Fruit fly (Drosophila melanogaster) whole organism, embryonic: ENCODE results near the gene Bace.
A peak's percentile ranks its signal among the peaks of the same experiment; 100 is the strongest.

ENCODE experiments used
- Aef1 ChIP-seq: fragments of 200-800 bp; sonication (Bioruptor generic); IDR thresholded peaks from 3 replicates; pipeline ENCODE4 v1.3.6; 2022; ENCODE audit warnings: missing biosample characterization, missing genetic modification characterization
- Bdp1 ChIP-seq: fragments of 200-800 bp; sonication (Bioruptor generic); optimal IDR thresholded peaks from 3 replicates; lab custom pipeline; 2016; ENCODE audit warnings: missing biosample characterization, missing genetic modification characterization
- CG10147 ChIP-seq: fragments of 200-800 bp; sonication (Bioruptor generic); optimal IDR thresholded peaks from 2 replicates; lab custom pipeline; 2019; ENCODE audit warnings: missing biosample characterization, mild to moderate bottlenecking, missing genetic modification characterization, moderate library complexity
- CG10959 ChIP-seq: fragments of 200-800 bp; sonication (Bioruptor generic); IDR thresholded peaks from 2 replicates; pipeline ENCODE4 v1.3.6; 2022; ENCODE audit warnings: missing biosample characterization, missing genetic modification characterization
- CG10979 ChIP-seq: fragments of 200-800 bp; sonication (Bioruptor generic); optimal IDR thresholded peaks from 2 replicates; lab custom pipeline; 2018; ENCODE audit warnings: missing biosample characterization, mild to moderate bottlenecking, missing genetic modification characterization, moderate library complexity
- CG11504 ChIP-seq: fragments of 200-800 bp; sonication (Bioruptor generic); optimal IDR thresholded peaks from 3 replicates; lab custom pipeline; 2019; ENCODE audit warnings: missing biosample characterization, mild to moderate bottlenecking, missing genetic modification characterization, moderate library complexity
- CG12769 ChIP-seq: fragments of 200-800 bp; sonication (Bioruptor generic); optimal IDR thresholded peaks from 2 replicates; lab custom pipeline; 2019; ENCODE audit warnings: missing biosample characterization, mild to moderate bottlenecking, missing genetic modification characterization, moderate library complexity
- CG13287 ChIP-seq: fragments of 200-800 bp; sonication (Bioruptor generic); IDR thresholded peaks from 2 replicates; pipeline ENCODE4 v1.3.6; 2022; ENCODE audit warnings: missing biosample characterization, missing genetic modification characterization; ENCODE audit not compliant: partially characterized antibody
- CG13775 ChIP-seq: fragments of 200-800 bp; sonication (Bioruptor generic); optimal IDR thresholded peaks from 3 replicates; lab custom pipeline; 2017; ENCODE audit warnings: missing biosample characterization, mild to moderate bottlenecking, missing genetic modification characterization
- CG14860 ChIP-seq: fragments of 200-800 bp; sonication (Bioruptor generic); IDR thresholded peaks from 3 replicates; pipeline ENCODE4 v1.3.6; 2022; ENCODE audit warnings: missing biosample characterization, missing genetic modification characterization; ENCODE audit not compliant: partially characterized antibody
- CG17829 ChIP-seq: fragments of 200-800 bp; optimal IDR thresholded peaks from 2 replicates; lab custom pipeline; 2019; ENCODE audit warnings: missing biosample characterization, mild to moderate bottlenecking, missing genetic modification characterization, moderate library complexity
- CG18764 ChIP-seq: fragments of 200-800 bp; sonication (Bioruptor generic); optimal IDR thresholded peaks from 3 replicates; lab custom pipeline; 2016; ENCODE audit warnings: missing biosample characterization, missing genetic modification characterization
- CG2116 ChIP-seq: fragments of 200-800 bp; sonication (Bioruptor generic); optimal IDR thresholded peaks from 3 replicates; lab custom pipeline; 2018; ENCODE audit warnings: missing biosample characterization, mild to moderate bottlenecking, missing genetic modification characterization
- CG2202 ChIP-seq: fragments of 200-800 bp; sonication (Bioruptor generic); optimal IDR thresholded peaks from 2 replicates; lab custom pipeline; 2018; ENCODE audit warnings: missing biosample characterization, mild to moderate bottlenecking, missing genetic modification characterization
- CG3065 ChIP-seq: fragments of 200-800 bp; sonication (Bioruptor generic); optimal IDR thresholded peaks from 2 replicates; lab custom pipeline; 2016; ENCODE audit warnings: missing biosample characterization, missing genetic modification characterization
- CG31224 ChIP-seq: fragments of 200-800 bp; sonication (Bioruptor generic); IDR thresholded peaks from 2 replicates; pipeline ENCODE4 v1.3.6; 2022; ENCODE audit warnings: missing biosample characterization, missing genetic modification characterization
- CG32532 ChIP-seq: fragments of 200-800 bp; sonication (Bioruptor generic); IDR thresholded peaks from 2 replicates; pipeline ENCODE4 v1.3.6; 2022; ENCODE audit warnings: missing biosample characterization, missing genetic modification characterization
- CG33557 ChIP-seq: fragments of 200-800 bp; sonication (Bioruptor generic); optimal IDR thresholded peaks from 2 replicates; lab custom pipeline; 2019; ENCODE audit warnings: missing biosample characterization, mild to moderate bottlenecking, missing genetic modification characterization, moderate library complexity
- CG3407 ChIP-seq: fragments of 200-800 bp; sonication (Bioruptor generic); optimal IDR thresholded peaks from 2 replicates; lab custom pipeline; 2018; ENCODE audit warnings: missing biosample characterization, mild to moderate bottlenecking, missing genetic modification characterization
- CG4404 ChIP-seq: fragments of 200-800 bp; sonication (Bioruptor generic); IDR thresholded peaks from 2 replicates; pipeline ENCODE4 v1.3.6; 2022; ENCODE audit warnings: missing biosample characterization, missing genetic modification characterization
- CG4854 ChIP-seq: fragments of 200-800 bp; sonication (Bioruptor generic); optimal IDR thresholded peaks from 2 replicates; lab custom pipeline; 2016; ENCODE audit warnings: missing biosample characterization, missing genetic modification characterization, inconsistent platforms
- CG8089 ChIP-seq: fragments of 200-800 bp; sonication (Bioruptor generic); optimal IDR thresholded peaks from 3 replicates; lab custom pipeline; 2016; ENCODE audit warnings: missing biosample characterization, missing genetic modification characterization
- CTCF ChIP-seq: fragments of 200-800 bp; sonication (Bioruptor generic); optimal IDR thresholded peaks from 2 replicates; lab custom pipeline; 2017; ENCODE audit warnings: missing biosample characterization, mild to moderate bottlenecking, missing genetic modification characterization, moderate library complexity
- Camta ChIP-seq: fragments of 200-800 bp; sonication (Bioruptor generic); optimal IDR thresholded peaks from 2 replicates; lab custom pipeline; 2016; ENCODE audit warnings: missing biosample characterization, missing genetic modification characterization
- D19A ChIP-seq: fragments of 200-800 bp; optimal IDR thresholded peaks from 3 replicates; lab custom pipeline; 2019; ENCODE audit warnings: missing biosample characterization, mild to moderate bottlenecking, missing genetic modification characterization, moderate library complexity
- Doc3 ChIP-seq: fragments of 200-800 bp; sonication (Bioruptor generic); IDR thresholded peaks from 3 replicates; pipeline ENCODE4 v1.3.6; 2022; ENCODE audit warnings: missing biosample characterization, missing genetic modification characterization; ENCODE audit not compliant: partially characterized antibody
- Dref ChIP-seq: fragments of 200-800 bp; sonication (Bioruptor generic); IDR thresholded peaks from 2 replicates; pipeline ENCODE4 v1.3.6; 2022; ENCODE audit warnings: missing biosample characterization, missing genetic modification characterization
- Ets65A ChIP-seq: fragments of 200-800 bp; sonication (Bioruptor generic); peaks from one replicate; lab custom pipeline; 2016; ENCODE audit warnings: missing biosample characterization, missing genetic modification characterization
- GATAe ChIP-seq: fragments of 200-800 bp; sonication (Bioruptor generic); conservative IDR thresholded peaks from 2 replicates; pipeline ENCODE4 v1.3.6; 2022; ENCODE audit warnings: missing biosample characterization, missing genetic modification characterization
- Gug ChIP-seq: fragments of 200-800 bp; sonication (Bioruptor generic); IDR thresholded peaks from 4 replicates; pipeline ENCODE4 v1.3.6; 2022; ENCODE audit warnings: missing biosample characterization, missing genetic modification characterization
- NC2α ChIP-seq: fragments of 200-800 bp; sonication (Bioruptor generic); optimal IDR thresholded peaks from 2 replicates; lab custom pipeline; 2016; ENCODE audit warnings: missing biosample characterization, missing genetic modification characterization
- Pdp1 ChIP-seq, 2 experiments: fragments of 200-800 bp; sonication (Bioruptor generic); optimal IDR thresholded peaks; 3 replicates each; lab custom pipeline; 2016; ENCODE audit warnings: missing biosample characterization in 2 of 2, missing genetic modification characterization in 2 of 2, mild to moderate bottlenecking in 1 of 2, moderate library complexity in 1 of 2
- Six4 ChIP-seq: fragments of 200-800 bp; sonication (Bioruptor generic); optimal IDR thresholded peaks from 2 replicates; lab custom pipeline; 2016; ENCODE audit warnings: missing biosample characterization, missing genetic modification characterization
- abd-A ChIP-seq: fragments of 200-800 bp; sonication (Bioruptor generic); optimal IDR thresholded peaks from 3 replicates; lab custom pipeline; 2019; ENCODE audit warnings: missing biosample characterization, mild to moderate bottlenecking, missing genetic modification characterization, moderate library complexity
- ato ChIP-seq: fragments of 200-800 bp; sonication (Bioruptor generic); IDR thresholded peaks from 2 replicates; pipeline ENCODE4 v1.3.6; 2022; ENCODE audit warnings: missing biosample characterization, missing genetic modification characterization; ENCODE audit not compliant: partially characterized antibody
- bsh ChIP-seq, 2 experiments: fragments of 200-800 bp; sonication (Bioruptor generic); optimal IDR thresholded peaks; 2 replicates each; lab custom pipeline; 2017 to 2018; ENCODE audit warnings: mild to moderate bottlenecking in 2 of 2, missing biosample characterization in 2 of 2, missing genetic modification characterization in 2 of 2, moderate library complexity in 1 of 2
- cg ChIP-seq: fragments of 200-800 bp; sonication (Bioruptor generic); optimal IDR thresholded peaks from 3 replicates; lab custom pipeline; 2019; ENCODE audit warnings: missing biosample characterization, mild to moderate bottlenecking, missing genetic modification characterization, moderate library complexity
- chif ChIP-seq, 2 experiments: fragments of 200-800 bp; sonication (Bioruptor generic); optimal IDR thresholded peaks; 3 replicates each; lab custom pipeline; 2016; ENCODE audit warnings: missing biosample characterization in 2 of 2, missing genetic modification characterization in 2 of 2
- cwo ChIP-seq: fragments of 200-800 bp; sonication (Bioruptor generic); optimal IDR thresholded peaks from 3 replicates; lab custom pipeline; 2017; ENCODE audit warnings: missing biosample characterization, missing genetic modification characterization, mild to moderate bottlenecking, moderate library complexity, missing genetic modification reagents
- fd3F ChIP-seq: fragments of 200-800 bp; sonication (Bioruptor generic); optimal IDR thresholded peaks from 2 replicates; lab custom pipeline; 2018; ENCODE audit warnings: missing biosample characterization, mild to moderate bottlenecking, missing genetic modification characterization, moderate library complexity
- gt ChIP-seq: fragments of 200-800 bp; sonication (Bioruptor generic); IDR thresholded peaks from 2 replicates; pipeline ENCODE4 v1.3.6; 2022; ENCODE audit warnings: missing biosample characterization, missing genetic modification characterization
- ind ChIP-seq: fragments of 200-800 bp; sonication (Bioruptor generic); optimal IDR thresholded peaks from 3 replicates; lab custom pipeline; 2016; ENCODE audit warnings: missing biosample characterization, missing genetic modification characterization
- insv ChIP-seq, 2 experiments: fragments of 200-800 bp; sonication (Bioruptor generic); optimal IDR thresholded peaks; 3 replicates each; lab custom pipeline; 2016 to 2018; ENCODE audit warnings: missing biosample characterization in 2 of 2, missing genetic modification characterization in 2 of 2
- jigr1 ChIP-seq: fragments of 200-800 bp; sonication (Bioruptor generic); IDR thresholded peaks from 3 replicates; pipeline ENCODE4 v1.3.6; 2022; ENCODE audit warnings: missing biosample characterization, missing genetic modification characterization
- jumu ChIP-seq: fragments of 200-800 bp; sonication (Bioruptor generic); optimal IDR thresholded peaks from 3 replicates; lab custom pipeline; 2016; ENCODE audit warnings: missing biosample characterization, missing genetic modification characterization
- nmo ChIP-seq: fragments of 200-800 bp; sonication (Bioruptor generic); optimal IDR thresholded peaks from 2 replicates; lab custom pipeline; 2018; ENCODE audit warnings: missing biosample characterization, mild to moderate bottlenecking, missing genetic modification characterization, moderate library complexity
- pb ChIP-seq: fragments of 200-800 bp; sonication (Bioruptor generic); optimal IDR thresholded peaks from 3 replicates; lab custom pipeline; 2016; ENCODE audit warnings: missing biosample characterization, missing genetic modification characterization
- phol ChIP-seq: fragments of 200-800 bp; sonication (Bioruptor generic); optimal IDR thresholded peaks from 3 replicates; lab custom pipeline; 2018; ENCODE audit warnings: missing biosample characterization, mild to moderate bottlenecking, missing genetic modification characterization, moderate library complexity
- sc ChIP-seq, 3 experiments: fragments of >200 bp in 2 of 3; fragments of 200-800 bp in 1 of 3; sonication (Bioruptor generic) in 1 of 3; optimal IDR thresholded peaks; 2 replicates in 2 of 3; 3 replicates in 1 of 3; lab custom pipeline; 2017; ENCODE audit warnings: mild to moderate bottlenecking in 1 of 3, missing biosample characterization in 1 of 3, missing genetic modification characterization in 1 of 3, missing genetic modification reagents in 1 of 3
- wor ChIP-seq: fragments of 200-800 bp; sonication (Bioruptor generic); IDR thresholded peaks from 2 replicates; pipeline ENCODE4 v1.3.6; 2022; ENCODE audit warnings: missing biosample characterization, missing genetic modification characterization

Gene Bace

DNA sequence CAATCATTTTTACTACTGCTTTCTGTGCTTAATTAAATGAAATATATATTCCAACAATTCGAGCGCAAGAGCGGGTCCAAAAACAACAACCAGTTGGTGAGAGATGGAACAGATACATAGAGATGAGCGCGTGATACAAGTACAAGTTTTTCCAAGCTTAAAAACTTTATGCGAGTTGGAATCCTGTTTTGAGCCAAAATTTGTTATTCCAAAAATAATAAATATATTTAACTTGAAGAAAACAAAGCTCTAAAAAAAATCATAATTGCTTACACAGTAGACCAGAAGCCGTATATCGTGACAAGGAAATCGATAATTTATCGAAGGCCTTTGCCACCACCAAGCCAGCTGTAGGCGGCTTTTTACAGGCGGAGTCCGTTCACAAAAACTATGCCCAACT lies 18.6 kb upstream of the Bace start, which contains the start of the genes CG13097 and PIG-U (continued):
- peak; percentile 10 for TF ChIP-seq pb (GFP tag; lab: Kevin White, UChicago)
- TF ChIP-seq cg (GFP tag; lab: Kevin White, UChicago) = no peak
- peak; percentile 80 for TF ChIP-seq CG10147
- no peak for TF ChIP-seq NC2α
- TF ChIP-seq nmo (GFP tag; lab: Kevin White, UChicago) = peak; percentile 85
- peak; percentile 76 for TF ChIP-seq Camta (GFP tag; lab: Kevin White, UChicago)
- TF ChIP-seq Doc3 (GFP tag; lab: Robert Waterston, UW) = peak; percentile 98
- TF ChIP-seq CG12769 (tag; lab: Kevin White, UChicago) = peak; percentile 24
- TF ChIP-seq Pdp1 (GFP tag; optimal IDR thresholded peaks at IDR 0.05; lab: Kevin White, UChicago) = peak; percentile 77 to 79
- TF ChIP-seq Ets65A (GFP tag; lab: Kevin White, UChicago) = peak; percentile 95
- TF ChIP-seq CG8089 = peak; percentile 64
- peak; percentile 90 for TF ChIP-seq CG17829
- peak; percentile 58; the same call in 1 of the 2 replicates for TF ChIP-seq CG10959
- TF ChIP-seq abd-A (tag; lab: Kevin White, UChicago) = no peak
- peak; percentile 98 for TF ChIP-seq CG13287 (GFP tag; lab: Robert Waterston, UW)
- TF ChIP-seq cwo (GFP tag; lab: Kevin White, UChicago) = peak; percentile 70
- TF ChIP-seq insv (GFP tag; optimal IDR thresholded peaks at IDR 0.05; lab: Kevin White, UChicago) = peak in 1 of 2 experiments; percentile 13
- TF ChIP-seq CG3407 = peak; percentile 53
- TF ChIP-seq CG10979 = peak; percentile 72
- TF ChIP-seq CG4404 (GFP tag; lab: Robert Waterston, UW) = peak; percentile 68
- peak; percentile 74 for TF ChIP-seq Six4 (GFP tag; lab: Kevin White, UChicago)
- peak; percentile 76 for TF ChIP-seq CG18764 (GFP tag; lab: Kevin White, UChicago)
- TF ChIP-seq CG14860 (GFP tag; lab: Robert Waterston, UW) = peak; percentile 88
- TF ChIP-seq Bdp1 (GFP tag; lab: Kevin White, UChicago) = peak; percentile 69
- TF ChIP-seq CG2116 (GFP tag; lab: Kevin White, UChicago) = peak; percentile 92
- TF ChIP-seq CG2202 = peak; percentile 55
- peak; percentile 85 for TF ChIP-seq Gug (GFP tag; lab: Robert Waterston, UW)
- TF ChIP-seq CG33557 = peak; percentile 80
- TF ChIP-seq CG32532 (GFP tag; lab: Robert Waterston, UW) = peak; percentile 83
- TF ChIP-seq ind = peak; percentile 87
- peak; percentile 53; the same call in 1 of the 2 replicates for TF ChIP-seq CG31224 (GFP tag; lab: Robert Waterston, UW)
- TF ChIP-seq gt (GFP tag; lab: Robert Waterston, UW) = no peak
- peak; percentile 81 for TF ChIP-seq CG4854 (GFP tag; lab: Kevin White, UChicago)
- peak; percentile 79 for TF ChIP-seq phol (tag; lab: Kevin White, UChicago)
- peak; percentile 53 for TF ChIP-seq CG3065 (GFP tag; lab: Kevin White, UChicago)
- TF ChIP-seq bsh (GFP tag; optimal IDR thresholded peaks at IDR 0.05; lab: Kevin White, UChicago) = peak in 1 of 2 experiments; percentile 79
- peak; percentile 43 to 71 for TF ChIP-seq chif (GFP tag; optimal IDR thresholded peaks at IDR 0.05; lab: Kevin White, UChicago)
- TF ChIP-seq fd3F (GFP tag; lab: Kevin White, UChicago) = peak; percentile 46
- TF ChIP-seq ato (GFP tag; lab: Robert Waterston, UW) = no peak
- TF ChIP-seq Aef1 (GFP tag; lab: Robert Waterston, UW) = peak; percentile 88
- no peak for TF ChIP-seq D19A
- TF ChIP-seq wor = peak; percentile 51
- peak; percentile 79 for TF ChIP-seq Dref (GFP tag; lab: Robert Waterston, UW)
- TF ChIP-seq GATAe (GFP tag; lab: Robert Waterston, UW) = no peak
- TF ChIP-seq CG11504 = no peak
- peak; percentile 22 for TF ChIP-seq jumu (GFP tag; lab: Kevin White, UChicago)
- TF ChIP-seq CTCF = peak; percentile 13
- TF ChIP-seq sc (optimal IDR thresholded peaks at IDR 0.05; lab: Kevin White, UChicago) = no peak
- no peak for TF ChIP-seq sc (GFP tag; optimal IDR thresholded peaks at IDR 0.05; lab: Kevin White, UChicago)
- peak; percentile 82 for TF ChIP-seq CG13775
- no peak for TF ChIP-seq jigr1 (GFP tag; lab: Robert Waterston, UW)
